Fruit fly (Drosophila melanogaster) whole organism, embryonic: ENCODE results near the gene CG43121.

Source experiments
- Aef1 ChIP-seq: fragments of 200-800 bp; sonication (Bioruptor generic); IDR thresholded peaks from 3 replicates; pipeline ENCODE4 v1.3.6; 2022; ENCODE audit warnings: missing biosample characterization, missing genetic modification characterization
- B-H1 ChIP-seq: fragments of 200-800 bp; sonication (Bioruptor generic); IDR thresholded peaks from 3 replicates; pipeline ENCODE4 v1.3.6; 2022; ENCODE audit warnings: missing biosample characterization, missing genetic modification characterization
- CG10366 ChIP-seq: fragments of 200-800 bp; sonication (Bioruptor generic); IDR thresholded peaks from 2 replicates; pipeline ENCODE4 v1.3.6; 2022; ENCODE audit warnings: missing biosample characterization, missing genetic modification characterization
- CG10565 ChIP-seq: fragments of 200-800 bp; sonication (Bioruptor generic); optimal IDR thresholded peaks from 3 replicates; lab custom pipeline; 2016; ENCODE audit warnings: missing biosample characterization, mild to moderate bottlenecking, missing genetic modification characterization
- CG13894 ChIP-seq: fragments of 200-800 bp; sonication (Bioruptor generic); optimal IDR thresholded peaks from 3 replicates; lab custom pipeline; 2018; ENCODE audit warnings: missing biosample characterization, mild to moderate bottlenecking, missing genetic modification characterization, moderate library complexity
- CG14710 ChIP-seq: fragments of 200-800 bp; sonication (Bioruptor generic); optimal IDR thresholded peaks from 3 replicates; lab custom pipeline; 2019; ENCODE audit warnings: missing biosample characterization, mild to moderate bottlenecking, missing genetic modification characterization, moderate library complexity
- CG15073 ChIP-seq: fragments of 200-800 bp; sonication (Bioruptor generic); optimal IDR thresholded peaks from 2 replicates; lab custom pipeline; 2016; ENCODE audit warnings: missing biosample characterization, missing genetic modification characterization
- CG1529 ChIP-seq: fragments of 200-800 bp; sonication (Bioruptor generic); optimal IDR thresholded peaks from 3 replicates; lab custom pipeline; 2018; ENCODE audit warnings: missing biosample characterization, missing genetic modification characterization
- CG18764 ChIP-seq: fragments of 200-800 bp; sonication (Bioruptor generic); optimal IDR thresholded peaks from 3 replicates; lab custom pipeline; 2016; ENCODE audit warnings: missing biosample characterization, missing genetic modification characterization
- CG30020 ChIP-seq: fragments of 200-800 bp; optimal IDR thresholded peaks from 2 replicates; lab custom pipeline; 2019; ENCODE audit warnings: missing biosample characterization, mild to moderate bottlenecking, missing genetic modification characterization, moderate library complexity
- CG32772 ChIP-seq: fragments of 200-800 bp; sonication (Bioruptor generic); IDR thresholded peaks from 2 replicates; pipeline ENCODE4 v1.3.6; 2022; ENCODE audit warnings: missing biosample characterization, missing genetic modification characterization
- CG33213 ChIP-seq: fragments of 200-800 bp; sonication (Bioruptor generic); optimal IDR thresholded peaks from 3 replicates; lab custom pipeline; 2016; ENCODE audit warnings: missing biosample characterization, missing genetic modification characterization
- CG34422 ChIP-seq: fragments of 200-800 bp; sonication (Bioruptor generic); IDR thresholded peaks from 3 replicates; pipeline ENCODE4 v1.3.6; 2022; ENCODE audit warnings: missing biosample characterization, missing genetic modification characterization
- CG42726 ChIP-seq: fragments of 200-800 bp; sonication (Bioruptor generic); IDR thresholded peaks from 2 replicates; pipeline ENCODE4 v1.3.6; 2022; ENCODE audit warnings: missing biosample characterization, missing genetic modification characterization; ENCODE audit not compliant: partially characterized antibody
- CG4730 ChIP-seq: fragments of 200-800 bp; sonication (Bioruptor generic); IDR thresholded peaks from 2 replicates; pipeline ENCODE4 v1.3.6; 2022; ENCODE audit warnings: missing biosample characterization, missing genetic modification characterization
- CG6791 ChIP-seq: fragments of 200-800 bp; sonication (Bioruptor generic); IDR thresholded peaks from 3 replicates; pipeline ENCODE4 v1.3.6; 2022; ENCODE audit warnings: missing biosample characterization, missing genetic modification characterization; ENCODE audit not compliant: partially characterized antibody
- CG7745 ChIP-seq: fragments of 200-800 bp; sonication (Bioruptor generic); optimal IDR thresholded peaks from 2 replicates; lab custom pipeline; 2018; ENCODE audit warnings: missing biosample characterization, mild to moderate bottlenecking, missing genetic modification characterization, moderate library complexity
- CG7987 ChIP-seq: fragments of 200-800 bp; sonication (Bioruptor generic); optimal IDR thresholded peaks from 2 replicates; lab custom pipeline; 2018; ENCODE audit warnings: missing biosample characterization, mild to moderate bottlenecking, missing genetic modification characterization, moderate library complexity
- CG8359 ChIP-seq: fragments of 200-800 bp; sonication (Bioruptor generic); optimal IDR thresholded peaks from 2 replicates; lab custom pipeline; 2017; ENCODE audit warnings: missing biosample characterization, mild to moderate bottlenecking, missing genetic modification characterization, borderline replicate concordance
- CG8388 ChIP-seq: fragments of 200-800 bp; sonication (Bioruptor generic); optimal IDR thresholded peaks from 2 replicates; lab custom pipeline; 2019; ENCODE audit warnings: missing biosample characterization, mild to moderate bottlenecking, missing genetic modification characterization, moderate library complexity
- CG8478 ChIP-seq: fragments of >200 bp; optimal IDR thresholded peaks from 2 replicates; lab custom pipeline; 2018
- CHES-1-like ChIP-seq: fragments of 200-800 bp; sonication (Bioruptor generic); optimal IDR thresholded peaks from 2 replicates; lab custom pipeline; 2016; ENCODE audit warnings: missing biosample characterization, missing genetic modification characterization
- CkIIα-i1 ChIP-seq: fragments of 200-800 bp; sonication (Bioruptor generic); IDR thresholded peaks from 2 replicates; pipeline ENCODE4 v1.3.6; 2022; ENCODE audit warnings: missing biosample characterization, missing genetic modification characterization
- Dref ChIP-seq: fragments of 200-800 bp; sonication (Bioruptor generic); IDR thresholded peaks from 2 replicates; pipeline ENCODE4 v1.3.6; 2022; ENCODE audit warnings: missing biosample characterization, missing genetic modification characterization
- Eip74EF ChIP-seq, 2 experiments: fragments of 200-800 bp in 1 of 2; fragments of >200 bp in 1 of 2; sonication (Bioruptor generic) in 1 of 2; optimal IDR thresholded peaks; 2 replicates each; lab custom pipeline; 2017 to 2019; ENCODE audit warnings: missing biosample characterization in 2 of 2, missing genetic modification characterization in 2 of 2, mild to moderate bottlenecking in 1 of 2, moderate library complexity in 1 of 2
- Fer1 ChIP-seq: fragments of 200-800 bp; sonication (Bioruptor generic); optimal IDR thresholded peaks from 2 replicates; lab custom pipeline; 2017; ENCODE audit warnings: missing biosample characterization, mild to moderate bottlenecking, missing genetic modification characterization
- Hand ChIP-seq: fragments of 200-800 bp; sonication (Bioruptor generic); optimal IDR thresholded peaks from 2 replicates; lab custom pipeline; 2017; ENCODE audit warnings: mild to moderate bottlenecking, missing biosample characterization, missing genetic modification reagents, missing genetic modification characterization
- Hey ChIP-seq: fragments of 200-800 bp; sonication (Bioruptor generic); optimal IDR thresholded peaks from 3 replicates; lab custom pipeline; 2018; ENCODE audit warnings: missing biosample characterization, mild to moderate bottlenecking, missing genetic modification characterization
- Mes4 ChIP-seq: fragments of 200-800 bp; sonication (Bioruptor generic); optimal IDR thresholded peaks from 2 replicates; lab custom pipeline; 2016; ENCODE audit warnings: missing biosample characterization, missing genetic modification characterization
- Myb ChIP-seq: fragments of 200-800 bp; sonication (Bioruptor generic); optimal IDR thresholded peaks from 2 replicates; lab custom pipeline; 2016; ENCODE audit warnings: missing biosample characterization, missing genetic modification characterization
- Opbp ChIP-seq: fragments of 200-800 bp; sonication (Bioruptor generic); IDR thresholded peaks from 3 replicates; pipeline ENCODE4 v1.3.6; 2022; ENCODE audit warnings: missing biosample characterization, missing genetic modification characterization; ENCODE audit not compliant: partially characterized antibody
- PHDP ChIP-seq: fragments of 200-800 bp; sonication (Bioruptor generic); optimal IDR thresholded peaks from 3 replicates; lab custom pipeline; 2018; ENCODE audit warnings: missing biosample characterization, mild to moderate bottlenecking, missing genetic modification characterization, moderate library complexity
- Ptx1 ChIP-seq: fragments of 200-800 bp; sonication (Bioruptor generic); IDR thresholded peaks from 2 replicates; pipeline ENCODE4 v1.3.6; 2022; ENCODE audit warnings: missing biosample characterization, missing genetic modification characterization
- Rx ChIP-seq: fragments of 200-800 bp; sonication (Bioruptor generic); IDR thresholded peaks from 2 replicates; pipeline ENCODE4 v1.3.6; 2022; ENCODE audit warnings: missing biosample characterization, missing genetic modification characterization
- bowl ChIP-seq: fragments of 200-800 bp; sonication (Bioruptor generic); IDR thresholded peaks from 2 replicates; pipeline ENCODE4 v1.3.6; 2022; ENCODE audit warnings: missing biosample characterization, missing genetic modification characterization
- corto ChIP-seq: fragments of 200-800 bp; sonication (Bioruptor generic); optimal IDR thresholded peaks from 2 replicates; lab custom pipeline; 2016; ENCODE audit warnings: missing biosample characterization, mild to moderate bottlenecking, missing genetic modification characterization, moderate library complexity
- dimm ChIP-seq: fragments of 200-800 bp; sonication (Bioruptor generic); IDR thresholded peaks from 2 replicates; pipeline ENCODE4 v1.3.6; 2022; ENCODE audit warnings: missing biosample characterization, missing genetic modification characterization
- fru ChIP-seq: fragments of >200 bp; optimal IDR thresholded peaks from 2 replicates; lab custom pipeline; 2017
- grn ChIP-seq: fragments of 200-800 bp; sonication (Bioruptor generic); optimal IDR thresholded peaks from 3 replicates; lab custom pipeline; 2017; ENCODE audit warnings: missing biosample characterization, missing genetic modification characterization
- gro ChIP-seq: fragments of 200-800 bp; sonication (Bioruptor generic); optimal IDR thresholded peaks from 2 replicates; lab custom pipeline; 2016; ENCODE audit warnings: missing biosample characterization, missing genetic modification characterization
- lab ChIP-seq: fragments of 200-800 bp; sonication (Bioruptor generic); optimal IDR thresholded peaks from 3 replicates; lab custom pipeline; 2017; ENCODE audit warnings: missing biosample characterization, missing genetic modification characterization, mild to moderate bottlenecking, moderate library complexity, missing genetic modification reagents
- mirr ChIP-seq: fragments of 200-800 bp; sonication (Bioruptor generic); optimal IDR thresholded peaks from 3 replicates; lab custom pipeline; 2018; ENCODE audit warnings: missing biosample characterization, mild to moderate bottlenecking, missing genetic modification characterization
- peb ChIP-seq: fragments of 200-800 bp; sonication (Bioruptor generic); IDR thresholded peaks from 2 replicates; pipeline ENCODE4 v1.3.6; 2022; ENCODE audit warnings: missing biosample characterization, missing genetic modification characterization
- phol ChIP-seq: fragments of 200-800 bp; sonication (Bioruptor generic); optimal IDR thresholded peaks from 3 replicates; lab custom pipeline; 2018; ENCODE audit warnings: missing biosample characterization, mild to moderate bottlenecking, missing genetic modification characterization, moderate library complexity
- pnt ChIP-seq: fragments of 200-800 bp; sonication (Bioruptor generic); optimal IDR thresholded peaks from 3 replicates; lab custom pipeline; 2016; ENCODE audit warnings: missing biosample characterization, missing genetic modification characterization
- sc ChIP-seq, 3 experiments: fragments of >200 bp in 2 of 3; fragments of 200-800 bp in 1 of 3; sonication (Bioruptor generic) in 1 of 3; optimal IDR thresholded peaks; 2 replicates in 2 of 3; 3 replicates in 1 of 3; lab custom pipeline; 2017; ENCODE audit warnings: mild to moderate bottlenecking in 1 of 3, missing biosample characterization in 1 of 3, missing genetic modification characterization in 1 of 3, missing genetic modification reagents in 1 of 3
- stc ChIP-seq: fragments of 200-800 bp; sonication (Bioruptor generic); IDR thresholded peaks from 2 replicates; pipeline ENCODE4 v1.3.6; 2022; ENCODE audit warnings: missing biosample characterization, missing genetic modification characterization
- stwl ChIP-seq: fragments of 200-800 bp; sonication (Bioruptor generic); optimal IDR thresholded peaks from 3 replicates; lab custom pipeline; 2018; ENCODE audit warnings: missing biosample characterization, mild to moderate bottlenecking, missing genetic modification characterization, moderate library complexity
- tio ChIP-seq: fragments of 200-800 bp; sonication (Bioruptor generic); optimal IDR thresholded peaks from 2 replicates; lab custom pipeline; 2017; ENCODE audit warnings: missing biosample characterization, missing genetic modification characterization, inconsistent platforms
- trh ChIP-seq: fragments of 200-800 bp; sonication (Bioruptor generic); optimal IDR thresholded peaks from 2 replicates; lab custom pipeline; 2016; ENCODE audit warnings: missing biosample characterization, missing genetic modification characterization

Gene CG43121

DNA sequence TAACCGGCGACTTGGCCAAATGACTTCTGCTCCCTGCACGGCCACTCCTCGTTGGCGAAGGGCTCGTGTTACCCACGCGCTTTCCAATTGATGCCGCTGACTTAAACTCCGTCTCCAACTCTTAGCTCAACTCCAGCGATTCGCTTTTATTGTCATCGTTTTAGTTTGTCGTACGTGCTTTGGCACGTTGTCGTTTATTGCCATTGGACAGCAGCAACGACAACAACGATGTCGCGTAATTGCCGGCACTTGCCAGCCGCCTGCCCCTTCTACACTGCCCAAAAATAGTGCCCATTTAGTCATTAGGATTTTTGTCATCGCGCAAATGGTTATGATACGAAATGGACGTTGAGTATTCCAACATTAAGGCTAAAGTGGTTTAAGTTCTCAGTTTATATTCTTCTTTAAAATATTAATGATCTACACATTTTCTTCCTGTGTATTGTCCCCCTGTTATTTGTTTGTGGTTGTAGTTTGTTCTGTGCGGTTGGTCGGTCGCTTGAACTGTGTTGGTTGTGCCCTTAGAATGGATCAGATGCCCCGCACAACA lies 6.4 kb downstream of the CG43121 start (continued):
- TF ChIP-seq CG15073 (GFP tag; lab: Kevin White, UChicago) (peak; percentile 45), Mes4 (GFP tag; lab: Kevin White, UChicago) (peak; percentile 88), corto (GFP tag; lab: Kevin White, UChicago) (no peak), Eip74EF (GFP tag; optimal IDR thresholded peaks at IDR 0.05; lab: Kevin White, UChicago) (peak in 1 of 2 experiments; percentile 87), CG33213 (GFP tag; lab: Kevin White, UChicago) (peak; percentile 88), Fer1 (GFP tag; lab: Kevin White, UChicago) (peak; percentile 92), CG7987 (GFP tag; lab: Kevin White, UChicago) (peak; percentile 79), CG4730 (GFP tag; lab: Robert Waterston, UW) (peak; percentile 82), stwl (tag; lab: Kevin White, UChicago) (peak; percentile 33), CG34422 (peak; percentile 75), Ptx1 (peak; percentile 86), Opbp (no peak), CHES-1-like (peak; percentile 86), CG32772 (GFP tag; lab: Robert Waterston, UW) (peak; percentile 85), Hand (GFP tag; lab: Kevin White, UChicago) (peak; percentile 80), sc (optimal IDR thresholded peaks at IDR 0.05; lab: Kevin White, UChicago) (no peak), sc (GFP tag; optimal IDR thresholded peaks at IDR 0.05; lab: Kevin White, UChicago) (peak; percentile 83), bowl (GFP tag; lab: Robert Waterston, UW) (0 out of 2 replicates have a peak, but pooled peaks have one; percentile 57), lab (peak; percentile 93), pnt (peak; percentile 83), Myb (GFP tag; lab: Kevin White, UChicago) (peak; percentile 65), gro (GFP tag; lab: Kevin White, UChicago) (peak; percentile 89), CG14710 (tag; lab: Kevin White, UChicago) (peak; percentile 89), CG1529 (peak; percentile 86), tio (GFP tag; lab: Kevin White, UChicago) (peak; percentile 82), CG18764 (GFP tag; lab: Kevin White, UChicago) (peak; percentile 81), peb (peak; percentile 72), stc (peak; percentile 83), PHDP (tag; lab: Kevin White, UChicago) (peak; percentile 90), trh (GFP tag; lab: Kevin White, UChicago) (peak; percentile 79), CG42726 (GFP tag; lab: Robert Waterston, UW) (no peak), Dref (GFP tag; lab: Robert Waterston, UW) (no peak), fru (lab: Kevin White, UChicago) (no peak), B-H1 (GFP tag; lab: Robert Waterston, UW) (peak; percentile 77), CkIIα-i1 (no peak), Aef1 (peak; percentile 77), grn (GFP tag; lab: Kevin White, UChicago) (peak; percentile 61), CG30020 (tag; lab: Kevin White, UChicago) (peak; percentile 60), CG10366 (GFP tag; lab: Robert Waterston, UW) (peak; percentile 81), CG8359 (GFP tag; lab: Kevin White, UChicago) (peak; percentile 79), Hey (peak; percentile 96), CG8388 (GFP tag; lab: Kevin White, UChicago) (peak; percentile 85), Rx (GFP tag; lab: Robert Waterston, UW) (peak; percentile 65), phol (peak; percentile 81), mirr (GFP tag; lab: Kevin White, UChicago) (peak; percentile 56), CG10565 (GFP tag; lab: Kevin White, UChicago) (peak; percentile 60), dimm (GFP tag; lab: Robert Waterston, UW) (peak; percentile 71), CG8478 (lab: Kevin White, UChicago) (no peak), CG7745 (tag; lab: Kevin White, UChicago) (peak; percentile 26), CG13894 (tag; lab: Kevin White, UChicago) (peak; percentile 74), CG6791 (GFP tag; lab: Robert Waterston, UW) (no peak)
